Fruit fly (Drosophila melanogaster): ENCODE data around the gene CG42526.

CG42526 gene

DNA sequence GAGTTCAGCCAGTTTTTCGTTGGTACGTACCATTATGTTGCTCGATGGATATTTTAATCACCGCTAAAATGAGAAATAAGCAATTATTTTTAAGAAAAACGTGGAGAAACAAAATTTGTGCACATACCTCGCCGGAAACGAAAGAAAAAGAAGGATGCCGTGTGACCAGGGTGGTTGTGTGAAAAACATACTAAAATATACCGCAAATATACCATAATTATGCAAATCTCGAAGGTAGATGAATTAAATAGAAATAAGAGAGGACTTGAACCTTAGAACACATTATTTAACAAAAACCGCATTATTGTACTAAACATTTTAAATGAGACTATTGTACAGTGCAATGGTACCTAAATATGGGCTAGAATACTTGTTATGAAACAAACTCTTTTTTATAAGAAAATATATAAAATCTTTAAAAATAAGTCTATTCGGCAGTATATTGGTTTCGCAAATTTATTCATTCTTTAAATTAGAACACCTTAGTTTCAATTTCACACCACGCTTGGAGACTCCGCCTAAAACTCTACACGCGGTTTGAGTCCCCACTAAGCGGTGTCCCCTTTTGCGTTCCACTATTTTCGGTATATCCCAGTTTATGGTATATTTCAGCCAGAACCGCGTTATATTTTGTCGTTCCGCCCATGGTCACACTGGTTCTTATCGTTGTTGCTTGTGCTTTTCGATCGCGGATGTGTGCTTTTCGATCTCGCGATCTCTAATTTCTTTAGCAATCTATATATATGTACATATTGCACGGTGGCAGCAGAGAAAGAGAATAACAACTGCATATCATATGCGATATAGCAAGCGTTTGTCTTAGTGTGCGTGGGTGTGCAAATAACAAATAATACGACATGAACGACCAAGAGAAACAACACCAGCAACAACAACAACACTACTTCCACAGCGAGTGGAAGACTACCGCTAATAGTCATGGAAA is 5.3 kb downstream of the CG42526 start, which contains the start of the genes RpS17 and MTF-1:
Gene RpS17 (minus strand): TSS at position 157 of the 943 bp plus-strand sequence.
Gene MTF-1 (plus strand): TSS at position 648 of the 943 bp plus-strand sequence.
- peak; percentile 42 to 64 for TF ChIP-seq CTCF (optimal IDR thresholded peaks at IDR 0.05)
- no peak for TF ChIP-seq CG8478 (optimal IDR thresholded peaks at IDR 0.05)

DNA sequence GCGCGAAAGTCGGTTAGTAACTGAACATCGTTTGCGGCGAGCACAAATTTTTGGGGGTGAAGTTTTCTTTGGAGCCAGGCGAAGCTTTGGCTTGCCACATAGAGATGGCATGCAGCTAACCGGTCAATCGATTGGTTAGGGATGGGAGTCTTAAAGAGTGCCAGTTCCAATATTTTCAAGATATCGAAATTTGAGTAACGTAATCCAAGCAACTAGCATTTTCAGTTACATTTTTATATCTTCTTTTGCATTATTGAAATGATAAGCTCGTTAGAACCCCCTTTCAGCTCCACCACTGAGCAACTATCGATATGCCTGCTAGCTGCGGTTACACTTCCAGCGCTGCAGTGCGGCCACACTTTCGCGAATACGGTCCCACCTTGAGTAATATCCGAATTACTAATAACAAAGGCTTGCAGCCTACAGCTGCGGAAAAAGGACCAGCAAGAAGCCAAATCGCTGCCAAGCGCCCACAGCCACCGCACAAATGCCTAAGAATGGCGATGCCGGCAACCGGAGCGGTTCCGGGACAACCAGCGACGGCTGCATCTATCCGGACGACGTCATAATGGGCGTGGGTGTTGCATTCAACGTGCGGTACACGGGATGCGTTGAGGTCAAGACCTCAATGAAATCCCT is 8.4 kb downstream of the CG42526 start, which contains the start of the genes Atat and Shc:
Gene Atat (minus strand): TSS at position 103 of the 639 bp plus-strand sequence.
Gene Shc (plus strand): TSS at position 355 of the 639 bp plus-strand sequence.
- TF ChIP-seq CTCF (optimal IDR thresholded peaks at IDR 0.05) (peak; percentile 11 to 53), CG8478 (optimal IDR thresholded peaks at IDR 0.05) (no peak)

DNA sequence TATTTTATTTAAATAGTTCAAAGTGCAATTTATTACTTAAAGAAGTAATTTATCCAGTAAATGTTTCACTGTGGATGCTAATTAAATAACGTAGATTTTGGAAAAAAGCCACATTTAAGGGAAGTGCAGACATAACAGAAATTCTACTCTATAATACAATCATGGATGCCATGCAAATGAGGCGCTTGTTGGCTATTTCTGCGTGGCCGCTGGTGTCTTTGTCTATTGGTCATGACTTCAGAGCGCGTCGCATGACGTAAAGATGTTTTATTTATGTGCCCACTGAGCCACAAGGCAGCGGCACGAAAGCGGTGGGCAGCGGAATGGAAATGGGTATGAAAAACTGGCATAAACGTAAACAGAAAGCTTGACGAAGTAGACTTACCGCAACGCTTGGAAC is 9.4 kb downstream of the CG42526 start:
- TF ChIP-seq CG8478 (optimal IDR thresholded peaks at IDR 0.05): no peak
- no peak for TF ChIP-seq CTCF (optimal IDR thresholded peaks at IDR 0.05)

DNA sequence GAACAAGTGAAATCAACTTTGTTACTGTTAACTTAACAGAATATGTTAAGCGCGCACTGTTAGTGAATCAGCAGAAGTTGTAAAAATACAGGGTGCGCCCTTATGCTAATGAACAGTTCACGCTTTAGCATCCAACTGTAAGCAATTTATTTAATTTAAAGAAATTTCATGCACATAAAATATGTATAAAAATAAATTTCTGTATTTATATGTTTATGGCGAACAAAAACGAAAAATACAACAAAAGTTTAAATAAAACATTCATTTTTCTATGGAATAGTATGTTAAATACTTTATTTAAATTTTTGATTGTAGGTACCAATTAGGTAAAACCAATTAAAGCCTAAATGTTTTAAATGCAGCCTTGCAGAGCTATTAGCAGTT is 10.7 kb downstream of the CG42526 start:
- TF ChIP-seq CTCF (optimal IDR thresholded peaks at IDR 0.05) (no peak), CG8478 (optimal IDR thresholded peaks at IDR 0.05) (no peak)

DNA sequence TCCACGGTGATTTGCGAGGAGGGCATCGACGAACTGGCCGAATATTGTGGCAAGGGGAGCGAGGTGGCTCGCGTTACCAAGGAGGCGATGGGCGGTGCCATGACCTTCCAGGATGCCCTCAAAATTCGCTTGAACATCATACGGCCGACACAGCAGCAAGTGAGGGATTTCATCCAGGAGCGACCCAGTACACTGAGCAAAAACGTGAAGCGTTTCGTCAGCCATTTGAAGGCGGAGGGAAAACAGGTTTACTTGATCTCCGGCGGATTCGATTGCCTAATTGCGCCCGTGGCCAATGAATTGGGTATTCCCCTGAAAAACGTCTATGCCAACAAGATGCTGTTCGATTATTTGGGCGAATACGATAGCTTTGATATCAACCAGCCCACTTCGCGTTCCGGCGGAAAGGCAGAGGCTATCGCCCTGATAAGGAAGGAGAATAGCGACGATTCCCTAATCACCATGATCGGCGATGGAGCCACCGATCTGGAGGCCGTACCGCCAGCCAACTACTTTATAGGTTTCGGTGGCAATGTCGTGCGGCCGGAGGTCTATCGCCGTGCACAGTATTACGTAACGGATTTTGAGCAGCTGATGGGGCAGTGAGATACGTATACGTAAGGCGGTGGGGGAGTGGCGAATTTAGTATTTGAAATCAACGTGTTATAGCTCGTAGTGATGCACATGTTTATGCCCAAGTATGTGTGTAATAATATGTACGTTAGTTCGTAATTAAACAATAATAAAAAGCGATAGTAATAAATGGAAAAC is 11.3 kb downstream of the CG42526 start:
- no peak for TF ChIP-seq CG8478 (optimal IDR thresholded peaks at IDR 0.05)

DNA sequence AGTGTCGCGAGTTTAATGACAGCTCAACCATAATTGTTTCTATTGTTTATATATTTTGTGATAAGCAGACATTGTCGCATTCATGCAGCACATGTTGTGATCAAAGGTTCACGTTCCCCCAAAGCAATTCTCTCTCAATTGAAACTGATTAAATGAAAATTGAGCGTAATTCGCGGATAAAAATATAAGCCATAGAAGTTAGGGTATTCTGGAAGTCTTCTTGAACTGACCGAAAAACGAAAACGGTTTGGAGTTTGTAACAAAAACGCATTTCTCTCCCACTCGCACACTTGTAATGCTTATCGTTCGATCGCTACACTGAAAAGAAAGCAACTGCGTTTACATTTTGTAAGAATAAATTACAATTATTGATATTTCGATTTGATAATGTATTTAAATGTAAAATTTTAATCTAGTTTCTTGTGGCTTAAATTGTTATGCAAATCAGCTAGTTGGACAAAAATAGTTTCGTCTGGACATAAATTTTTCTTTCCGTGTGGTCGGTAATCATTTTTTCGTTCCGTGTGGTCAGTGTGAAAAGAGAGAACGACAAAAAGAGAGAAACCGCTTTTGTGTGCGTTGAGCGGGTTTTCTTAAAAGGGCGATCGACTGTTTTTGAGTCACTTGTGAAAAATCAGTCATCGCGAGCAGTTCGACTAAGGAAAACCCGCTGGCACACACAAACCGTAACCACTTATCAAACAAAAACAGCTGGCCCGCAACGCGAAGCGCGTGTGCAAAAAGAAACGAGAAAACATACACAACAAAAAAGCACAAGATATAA is 12.4 kb downstream of the CG42526 start, which contains the start of gene aay:
Gene aay (plus strand): TSS at position 618 of the 784 bp plus-strand sequence.
- no peak for TF ChIP-seq CTCF (optimal IDR thresholded peaks at IDR 0.05)
- no peak for TF ChIP-seq CG8478 (optimal IDR thresholded peaks at IDR 0.05)

DNA sequence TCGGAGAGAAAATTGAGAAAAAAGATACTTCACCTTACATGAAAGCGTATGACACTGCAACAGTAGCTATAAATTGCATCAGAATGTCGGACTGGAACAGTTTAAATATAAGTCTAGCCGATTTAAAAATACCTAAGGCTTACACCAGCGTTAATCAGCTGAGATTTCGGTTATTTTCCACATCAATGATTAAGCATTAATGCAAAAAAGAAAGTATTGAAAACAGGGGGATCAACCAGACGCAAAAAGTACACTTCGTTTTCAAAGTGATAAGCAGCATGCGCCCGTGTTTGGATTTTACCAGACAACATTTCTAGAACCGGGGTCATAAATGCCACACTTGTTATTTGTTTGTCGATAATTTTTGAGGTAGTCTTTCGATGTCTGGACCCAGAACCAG is 13.1 kb downstream of the CG42526 start:
- no peak for TF ChIP-seq CG8478 (optimal IDR thresholded peaks at IDR 0.05)

DNA sequence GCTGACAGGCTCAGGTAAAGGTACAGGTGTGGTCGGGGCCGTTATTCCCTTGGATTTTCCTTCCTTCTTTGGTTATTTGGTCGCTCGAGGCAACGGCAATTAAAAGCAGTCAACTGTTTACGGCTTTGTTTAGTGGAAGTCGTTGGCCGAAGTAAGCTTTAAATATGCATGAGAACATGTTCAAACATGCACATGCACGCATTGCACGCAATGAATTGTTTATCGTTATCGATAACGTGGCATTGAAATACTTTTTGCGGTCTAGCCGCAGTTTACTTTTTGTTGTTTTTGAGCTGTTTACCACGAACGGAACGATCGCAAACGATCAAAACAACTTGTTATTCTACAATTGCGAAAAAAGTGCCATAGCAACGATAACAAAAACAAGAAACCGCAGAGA is 13.6 kb downstream of the CG42526 start:
- TF ChIP-seq CTCF (optimal IDR thresholded peaks at IDR 0.05) (no peak), CG8478 (optimal IDR thresholded peaks at IDR 0.05) (no peak)

DNA sequence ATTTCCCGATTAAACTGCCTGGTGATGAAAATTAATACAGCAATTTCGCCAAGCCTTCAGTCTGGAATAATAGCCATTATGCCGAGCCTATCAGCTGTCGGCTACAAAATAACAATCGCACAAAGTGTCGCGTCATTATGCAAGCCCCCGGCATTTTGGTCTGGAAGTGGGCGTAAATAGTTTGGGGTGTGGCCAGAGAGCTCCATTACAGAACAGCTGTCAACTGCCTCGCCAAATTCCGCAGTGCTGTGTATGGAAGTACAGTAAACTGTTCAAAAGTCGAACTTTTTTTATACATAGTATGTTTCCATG is 14.4 kb downstream of the CG42526 start:
- TF ChIP-seq CTCF (optimal IDR thresholded peaks at IDR 0.05): no peak
- no peak for TF ChIP-seq CG8478 (optimal IDR thresholded peaks at IDR 0.05)

DNA sequence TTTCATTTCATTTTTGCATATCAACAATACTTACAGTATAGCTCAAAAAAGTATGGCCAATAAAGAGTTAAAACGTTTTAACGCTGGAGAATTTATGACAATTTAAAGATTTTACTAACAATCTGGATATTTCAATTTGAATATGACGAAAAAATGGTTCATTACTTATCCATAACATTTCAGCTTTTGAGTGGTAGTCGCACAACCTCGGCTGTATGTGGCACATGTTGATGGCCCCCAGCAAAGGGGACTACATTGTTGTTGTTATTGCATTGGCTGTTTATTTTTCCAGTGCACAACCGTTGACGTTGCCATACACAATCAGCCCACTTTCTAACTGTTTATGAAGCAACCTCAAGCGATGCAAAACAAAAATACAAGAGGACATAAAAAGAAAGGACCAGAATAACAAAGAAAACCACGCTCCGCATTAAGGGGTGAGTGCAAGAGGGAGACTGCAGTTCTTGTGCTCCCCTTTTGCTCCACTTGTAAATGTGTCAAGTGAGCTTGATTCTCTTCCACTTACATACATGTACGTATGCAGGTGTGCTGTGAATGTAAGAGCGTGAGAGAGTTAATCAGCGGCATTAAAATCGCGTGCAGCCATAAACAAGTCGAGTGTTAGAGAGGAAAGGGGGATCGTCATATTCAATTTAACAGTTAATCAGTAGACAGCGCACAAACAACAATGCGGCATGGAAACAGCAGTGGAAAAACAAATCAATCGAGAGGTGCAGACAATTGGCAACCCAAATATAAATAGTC is 15.0 kb downstream of the CG42526 start:
- TF ChIP-seq CTCF (optimal IDR thresholded peaks at IDR 0.05) (no peak), CG8478 (optimal IDR thresholded peaks at IDR 0.05) (no peak)

DNA sequence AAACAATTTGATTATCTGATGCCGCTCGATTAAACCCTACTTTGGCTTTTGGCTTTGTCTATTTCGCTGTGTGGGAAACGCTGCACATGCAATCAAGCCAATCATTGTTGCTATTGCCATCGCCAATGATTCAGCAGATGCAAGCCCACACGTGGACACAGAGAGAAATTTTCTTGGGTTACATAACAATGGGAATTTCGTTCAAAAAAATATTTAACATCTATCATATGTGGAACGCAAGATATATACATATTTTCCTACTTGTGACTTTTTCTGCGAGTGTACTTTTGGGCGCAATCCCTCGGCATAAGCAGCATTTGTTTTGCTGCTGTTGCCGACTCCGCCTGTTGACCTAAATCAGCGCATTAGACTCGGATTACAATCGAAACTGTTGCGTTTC is 15.9 kb downstream of the CG42526 start:
- TF ChIP-seq CG8478 (optimal IDR thresholded peaks at IDR 0.05): no peak
- no peak for TF ChIP-seq CTCF (optimal IDR thresholded peaks at IDR 0.05)

DNA sequence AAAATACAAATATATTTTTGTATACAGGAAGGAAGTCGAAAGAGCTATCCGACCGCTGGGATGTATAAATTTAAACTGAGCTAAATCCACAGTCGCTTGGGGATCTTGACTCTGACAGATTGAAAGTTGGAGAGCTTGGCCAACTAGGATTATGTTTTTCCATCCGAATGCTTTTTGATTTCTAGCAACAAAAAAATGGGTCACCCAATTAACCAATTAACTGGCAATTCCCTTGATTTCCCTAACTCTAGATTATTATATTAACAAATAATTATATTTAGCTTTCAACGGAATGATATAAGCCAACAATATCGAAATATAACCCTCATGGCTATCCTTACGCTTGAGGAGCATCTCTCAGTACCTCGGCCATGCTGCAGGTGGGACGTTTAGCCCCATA is 17.9 kb downstream of the CG42526 start, which contains the start of gene CG3982:
Gene CG3982 (minus strand): TSS at position 101 of the 400 bp plus-strand sequence.
- no peak for TF ChIP-seq CTCF (optimal IDR thresholded peaks at IDR 0.05)
- no peak for TF ChIP-seq CG8478 (optimal IDR thresholded peaks at IDR 0.05)

DNA sequence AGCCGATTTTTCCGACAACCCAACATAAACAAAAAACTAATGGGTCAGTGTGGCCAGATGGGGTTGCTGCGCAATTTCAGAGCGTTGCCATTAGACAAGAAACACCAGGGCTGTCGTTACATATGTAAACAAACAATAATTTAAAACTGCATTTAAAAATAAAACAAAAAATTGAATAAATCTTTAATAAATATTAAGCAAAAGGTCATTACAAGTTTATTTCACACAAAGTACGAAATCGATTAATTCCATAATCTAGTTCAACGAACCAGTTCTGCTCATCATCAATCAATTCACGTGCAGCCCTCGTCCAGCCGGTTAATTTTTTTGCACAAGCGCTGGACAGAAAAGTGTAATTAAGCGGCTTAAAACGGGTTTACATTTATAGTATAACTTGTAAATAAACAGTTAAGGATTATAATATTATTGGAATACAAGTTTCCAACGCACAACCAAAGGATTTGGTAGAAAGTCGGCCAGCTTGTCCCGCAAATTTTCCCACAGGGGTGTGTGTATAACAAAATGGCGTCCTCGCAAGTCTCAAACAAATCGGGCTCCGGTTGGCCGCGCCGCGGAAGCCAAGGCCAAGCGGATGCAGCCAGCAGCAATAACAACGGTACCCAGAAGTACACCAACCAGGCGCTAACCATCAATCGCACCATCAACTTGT is 24.3 kb downstream of the CG42526 start, which contains the start of the genes CG4022 and Cpsf5:
Gene CG4022 (minus strand): TSS at position 79 of the 670 bp plus-strand sequence.
Gene Cpsf5 (plus strand): TSS at position 285 of the 670 bp plus-strand sequence.
- TF ChIP-seq CG8478 (optimal IDR thresholded peaks at IDR 0.05) (no peak), CTCF (optimal IDR thresholded peaks at IDR 0.05) (no peak)
